Fruit fly (Drosophila melanogaster) whole organism, embryonic: Measurements from ENCODE around the gene Fign.

Experiments
- Antp ChIP-seq: fragments of 200-800 bp; sonication (Bioruptor generic); optimal IDR thresholded peaks from 3 replicates; lab custom pipeline; 2016; ENCODE audit warnings: missing biosample characterization, missing genetic modification characterization
- B-H2 ChIP-seq: fragments of 200-800 bp; sonication (Bioruptor generic); optimal IDR thresholded peaks from 2 replicates; lab custom pipeline; 2018; ENCODE audit warnings: missing biosample characterization, mild to moderate bottlenecking, missing genetic modification characterization
- Bdp1 ChIP-seq: fragments of 200-800 bp; sonication (Bioruptor generic); optimal IDR thresholded peaks from 3 replicates; lab custom pipeline; 2016; ENCODE audit warnings: missing biosample characterization, missing genetic modification characterization
- CG10321 ChIP-seq: fragments of 200-800 bp; sonication (Bioruptor generic); IDR thresholded peaks from 2 replicates; pipeline ENCODE4 v1.3.6; 2022; ENCODE audit warnings: missing biosample characterization, missing genetic modification characterization
- CG10565 ChIP-seq: fragments of 200-800 bp; sonication (Bioruptor generic); optimal IDR thresholded peaks from 3 replicates; lab custom pipeline; 2016; ENCODE audit warnings: missing biosample characterization, mild to moderate bottlenecking, missing genetic modification characterization
- CG11398 ChIP-seq: fragments of 200-800 bp; sonication (Bioruptor generic); optimal IDR thresholded peaks from 2 replicates; lab custom pipeline; 2016; ENCODE audit warnings: missing biosample characterization, missing genetic modification characterization
- CG12236 ChIP-seq: fragments of 200-800 bp; sonication (Bioruptor generic); optimal IDR thresholded peaks from 2 replicates; lab custom pipeline; 2016; ENCODE audit warnings: missing biosample characterization, missing genetic modification characterization
- CG13775 ChIP-seq: fragments of 200-800 bp; sonication (Bioruptor generic); optimal IDR thresholded peaks from 3 replicates; lab custom pipeline; 2017; ENCODE audit warnings: missing biosample characterization, mild to moderate bottlenecking, missing genetic modification characterization
- CG14667 ChIP-seq: fragments of 200-800 bp; sonication (Bioruptor generic); IDR thresholded peaks from 2 replicates; pipeline ENCODE4 v1.3.6; 2022; ENCODE audit warnings: missing biosample characterization, missing genetic modification characterization
- CG1603 ChIP-seq: fragments of 200-800 bp; sonication (Bioruptor generic); optimal IDR thresholded peaks from 2 replicates; lab custom pipeline; 2019; ENCODE audit warnings: missing biosample characterization, mild to moderate bottlenecking, missing genetic modification characterization, moderate library complexity
- CG17612 ChIP-seq: fragments of 200-800 bp; sonication (Bioruptor generic); IDR thresholded peaks from 2 replicates; pipeline ENCODE4 v1.3.6; 2022; ENCODE audit warnings: missing biosample characterization, missing genetic modification characterization
- CG17802 ChIP-seq: fragments of 200-800 bp; sonication (Bioruptor generic); optimal IDR thresholded peaks from 2 replicates; lab custom pipeline; 2018; ENCODE audit warnings: missing biosample characterization, mild to moderate bottlenecking, missing genetic modification characterization, moderate library complexity
- CG31441 ChIP-seq: fragments of 200-800 bp; sonication (Bioruptor generic); IDR thresholded peaks from 2 replicates; pipeline ENCODE4 v1.3.6; 2022; ENCODE audit warnings: missing biosample characterization, missing genetic modification characterization
- CG32767 ChIP-seq: fragments of 200-800 bp; sonication (Bioruptor generic); IDR thresholded peaks from 2 replicates; pipeline ENCODE4 v1.3.6; 2022; ENCODE audit warnings: missing biosample characterization, missing genetic modification characterization
- CG6854 ChIP-seq: fragments of 200-800 bp; sonication (Bioruptor generic); optimal IDR thresholded peaks from 3 replicates; lab custom pipeline; 2017; ENCODE audit warnings: missing biosample characterization, mild to moderate bottlenecking, missing genetic modification characterization
- CG7839 ChIP-seq: fragments of 200-800 bp; sonication (Bioruptor generic); optimal IDR thresholded peaks from 3 replicates; lab custom pipeline; 2018; ENCODE audit warnings: missing biosample characterization, mild to moderate bottlenecking, missing genetic modification characterization, moderate library complexity
- CG8359 ChIP-seq: fragments of 200-800 bp; sonication (Bioruptor generic); optimal IDR thresholded peaks from 2 replicates; lab custom pipeline; 2017; ENCODE audit warnings: missing biosample characterization, mild to moderate bottlenecking, missing genetic modification characterization, borderline replicate concordance
- CG8388 ChIP-seq: fragments of 200-800 bp; sonication (Bioruptor generic); optimal IDR thresholded peaks from 2 replicates; lab custom pipeline; 2019; ENCODE audit warnings: missing biosample characterization, mild to moderate bottlenecking, missing genetic modification characterization, moderate library complexity
- CHES-1-like ChIP-seq: fragments of 200-800 bp; sonication (Bioruptor generic); optimal IDR thresholded peaks from 2 replicates; lab custom pipeline; 2016; ENCODE audit warnings: missing biosample characterization, missing genetic modification characterization
- E2f2 ChIP-seq: fragments of 200-800 bp; sonication (Bioruptor generic); IDR thresholded peaks from 2 replicates; pipeline ENCODE4 v1.3.6; 2022; ENCODE audit warnings: missing biosample characterization, missing genetic modification characterization
- Ets97D ChIP-seq: fragments of 200-800 bp; sonication (Bioruptor generic); optimal IDR thresholded peaks from 3 replicates; lab custom pipeline; 2016; ENCODE audit warnings: missing biosample characterization, missing genetic modification characterization
- Hmr ChIP-seq: fragments of 200-800 bp; sonication (Bioruptor generic); optimal IDR thresholded peaks from 3 replicates; lab custom pipeline; 2017; ENCODE audit warnings: mild to moderate bottlenecking, missing biosample characterization, missing genetic modification reagents, missing genetic modification characterization
- Hsf ChIP-seq: fragments of 200-800 bp; sonication (Bioruptor generic); optimal IDR thresholded peaks from 3 replicates; lab custom pipeline; 2016; ENCODE audit warnings: missing biosample characterization, missing genetic modification characterization
- MTF-1 ChIP-seq: fragments of 200-800 bp; sonication (Bioruptor generic); optimal IDR thresholded peaks from 2 replicates; lab custom pipeline; 2018; ENCODE audit warnings: missing biosample characterization, mild to moderate bottlenecking, missing genetic modification characterization, borderline replicate concordance
- Med ChIP-seq: fragments of 200-800 bp; sonication (Bioruptor generic); peaks from one replicate; lab custom pipeline; 2016; ENCODE audit warnings: missing biosample characterization, missing genetic modification characterization, mild to moderate bottlenecking, inconsistent platforms, moderate library complexity
- Myb ChIP-seq: fragments of 200-800 bp; sonication (Bioruptor generic); optimal IDR thresholded peaks from 2 replicates; lab custom pipeline; 2016; ENCODE audit warnings: missing biosample characterization, missing genetic modification characterization
- NK7.1 ChIP-seq: fragments of 200-800 bp; sonication (Bioruptor generic); optimal IDR thresholded peaks from 3 replicates; lab custom pipeline; 2016; ENCODE audit warnings: missing biosample characterization, missing genetic modification characterization
- Six4 ChIP-seq: fragments of 200-800 bp; sonication (Bioruptor generic); optimal IDR thresholded peaks from 2 replicates; lab custom pipeline; 2016; ENCODE audit warnings: missing biosample characterization, missing genetic modification characterization
- Sry-β ChIP-seq: fragments of 200-800 bp; sonication (Bioruptor generic); optimal IDR thresholded peaks from 2 replicates; lab custom pipeline; 2018; ENCODE audit warnings: missing biosample characterization, mild to moderate bottlenecking, missing genetic modification characterization, moderate library complexity
- Xrp1 ChIP-seq: fragments of 200-800 bp; sonication (Bioruptor generic); IDR thresholded peaks from 2 replicates; pipeline ENCODE4 v1.3.6; 2022; ENCODE audit warnings: missing biosample characterization, missing genetic modification characterization
- ato ChIP-seq: fragments of 200-800 bp; sonication (Bioruptor generic); IDR thresholded peaks from 2 replicates; pipeline ENCODE4 v1.3.6; 2022; ENCODE audit warnings: missing biosample characterization, missing genetic modification characterization; ENCODE audit not compliant: partially characterized antibody
- crc ChIP-seq: fragments of 200-800 bp; sonication (Bioruptor generic); optimal IDR thresholded peaks from 2 replicates; lab custom pipeline; 2016; ENCODE audit warnings: missing biosample characterization, missing genetic modification characterization
- dati ChIP-seq: fragments of 200-800 bp; sonication (Bioruptor generic); IDR thresholded peaks from 2 replicates; pipeline ENCODE4 v1.3.6; 2022; ENCODE audit warnings: missing biosample characterization, missing genetic modification characterization
- emc ChIP-seq: fragments of 200-800 bp; sonication (Bioruptor generic); optimal IDR thresholded peaks from 2 replicates; lab custom pipeline; 2016; ENCODE audit warnings: missing biosample characterization, missing genetic modification characterization
- ems ChIP-seq: fragments of 200-800 bp; sonication (Bioruptor generic); optimal IDR thresholded peaks from 3 replicates; lab custom pipeline; 2016; ENCODE audit warnings: missing biosample characterization, missing genetic modification characterization
- eve ChIP-seq, 2 experiments: fragments of >200 bp; optimal IDR thresholded peaks; 2 replicates each; lab custom pipeline; 2017; ENCODE audit warnings: missing biosample characterization in 2 of 2, missing genetic modification characterization in 2 of 2
- eyg ChIP-seq: fragments of 200-800 bp; sonication (Bioruptor generic); optimal IDR thresholded peaks from 3 replicates; lab custom pipeline; 2016; ENCODE audit warnings: missing biosample characterization, missing genetic modification characterization
- grn ChIP-seq: fragments of 200-800 bp; sonication (Bioruptor generic); optimal IDR thresholded peaks from 3 replicates; lab custom pipeline; 2017; ENCODE audit warnings: missing biosample characterization, missing genetic modification characterization
- gt ChIP-seq: fragments of 200-800 bp; sonication (Bioruptor generic); IDR thresholded peaks from 2 replicates; pipeline ENCODE4 v1.3.6; 2022; ENCODE audit warnings: missing biosample characterization, missing genetic modification characterization
- kah ChIP-seq: fragments of 200-800 bp; sonication (Bioruptor generic); optimal IDR thresholded peaks from 2 replicates; lab custom pipeline; 2018; ENCODE audit warnings: missing biosample characterization, mild to moderate bottlenecking, missing genetic modification characterization
- lab ChIP-seq: fragments of 200-800 bp; sonication (Bioruptor generic); optimal IDR thresholded peaks from 3 replicates; lab custom pipeline; 2017; ENCODE audit warnings: missing biosample characterization, missing genetic modification characterization, mild to moderate bottlenecking, moderate library complexity, missing genetic modification reagents
- nerfin-1 ChIP-seq: fragments of 200-800 bp; sonication (Bioruptor generic); optimal IDR thresholded peaks from 3 replicates; lab custom pipeline; 2019; ENCODE audit warnings: missing biosample characterization, mild to moderate bottlenecking, missing genetic modification characterization, moderate library complexity
- onecut ChIP-seq: fragments of 200-800 bp; sonication (Bioruptor generic); IDR thresholded peaks from 2 replicates; pipeline ENCODE4 v1.3.6; 2022; ENCODE audit warnings: missing biosample characterization, missing genetic modification characterization
- pita ChIP-seq: fragments of 200-800 bp; sonication (Bioruptor generic); optimal IDR thresholded peaks from 2 replicates; lab custom pipeline; 2017; ENCODE audit warnings: missing biosample characterization, mild to moderate bottlenecking, missing genetic modification characterization
- pum ChIP-seq: fragments of 200-800 bp; sonication (Bioruptor generic); optimal IDR thresholded peaks from 2 replicates; lab custom pipeline; 2016; ENCODE audit warnings: missing biosample characterization, missing genetic modification characterization
- salm ChIP-seq: fragments of 200-800 bp; sonication (Bioruptor generic); optimal IDR thresholded peaks from 2 replicates; lab custom pipeline; 2018; ENCODE audit warnings: missing biosample characterization, mild to moderate bottlenecking, missing genetic modification characterization
- slbo ChIP-seq: fragments of 200-800 bp; sonication (Bioruptor generic); IDR thresholded peaks from 2 replicates; pipeline ENCODE4 v1.3.6; 2022; ENCODE audit warnings: missing biosample characterization, missing genetic modification characterization
- tup ChIP-seq: fragments of 200-800 bp; sonication (Bioruptor generic); optimal IDR thresholded peaks from 2 replicates; lab custom pipeline; 2016; ENCODE audit warnings: missing biosample characterization, mild to moderate bottlenecking, missing genetic modification characterization, moderate library complexity
- twi ChIP-seq: fragments of 200-800 bp; optimal IDR thresholded peaks from 2 replicates; lab custom pipeline; 2019; ENCODE audit warnings: missing biosample characterization, mild to moderate bottlenecking, missing genetic modification characterization, moderate library complexity
- tx ChIP-seq: fragments of 200-800 bp; sonication (Bioruptor generic); optimal IDR thresholded peaks from 2 replicates; lab custom pipeline; 2016; ENCODE audit warnings: missing biosample characterization, missing genetic modification characterization

Gene Fign

DNA sequence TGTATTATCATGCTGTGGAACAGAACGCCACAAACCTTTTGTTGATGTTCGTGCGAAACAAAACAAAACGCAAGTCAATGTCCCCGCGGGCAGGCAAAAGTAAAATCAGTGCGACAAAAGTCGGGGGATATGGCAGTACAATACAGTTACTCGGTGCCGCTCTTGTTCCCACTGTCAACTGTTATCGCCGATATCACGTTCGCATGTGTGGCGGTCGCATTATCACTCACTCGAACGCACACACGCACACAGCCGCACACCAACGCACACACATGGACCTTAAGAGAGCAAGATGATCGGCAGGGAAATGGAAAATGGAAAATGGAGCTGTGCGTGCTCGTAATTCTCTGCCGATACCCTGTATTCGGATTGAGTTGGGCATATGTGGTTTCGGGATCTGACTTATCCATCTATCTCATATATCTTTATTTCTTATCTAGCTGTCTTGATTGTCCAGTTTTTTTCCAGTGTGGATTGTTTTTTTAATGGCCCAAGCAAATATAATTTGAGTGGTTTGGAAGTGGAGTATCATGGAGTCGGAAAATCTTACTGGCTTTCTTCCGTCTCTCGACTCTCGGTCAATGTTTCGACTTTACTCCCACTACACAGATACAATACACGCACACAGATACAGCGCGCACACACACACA is 19.0 kb upstream of the Fign start (continued):
- TF ChIP-seq crc (GFP tag; lab: Kevin White, UChicago) (peak; percentile 82), kah (GFP tag; lab: Kevin White, UChicago) (peak; percentile 16), CG10565 (GFP tag; lab: Kevin White, UChicago) (peak; percentile 23), Med (GFP tag; lab: Kevin White, UChicago) (peak; percentile 95), lab (GFP tag; lab: Kevin White, UChicago) (peak; percentile 67), Sry-β (peak; percentile 24), Antp (GFP tag; lab: Kevin White, UChicago) (peak; percentile 88), CG12236 (GFP tag; lab: Kevin White, UChicago) (peak; percentile 75), CG31441 (GFP tag; lab: Robert Waterston, UW) (peak; percentile 84), onecut (GFP tag; lab: Robert Waterston, UW) (peak; percentile 71), CG7839 (tag; lab: Kevin White, UChicago) (peak; percentile 83), tx (GFP tag; lab: Kevin White, UChicago) (peak; percentile 74), Bdp1 (GFP tag; lab: Kevin White, UChicago) (peak; percentile 70), CG11398 (GFP tag; lab: Kevin White, UChicago) (peak; percentile 79), CG13775 (GFP tag; lab: Kevin White, UChicago) (peak; percentile 25), pum (GFP tag; lab: Kevin White, UChicago) (peak; percentile 88), E2f2 (GFP tag; lab: Robert Waterston, UW) (peak; percentile 19; the same call in 1 of the 2 replicates), CG1603 (peak; percentile 93), CG17802 (peak; percentile 78), Myb (GFP tag; lab: Kevin White, UChicago) (peak; percentile 53), Hmr (GFP tag; lab: Kevin White, UChicago) (peak; percentile 41), CG8359 (GFP tag; lab: Kevin White, UChicago) (peak; percentile 72), Ets97D (GFP tag; lab: Kevin White, UChicago) (peak; percentile 28), eve (GFP tag; optimal IDR thresholded peaks at IDR 0.05; lab: Kevin White, UChicago) (peak in 1 of 2 experiments; percentile 90), eyg (GFP tag; lab: Kevin White, UChicago) (peak; percentile 18), grn (no peak), emc (GFP tag; lab: Kevin White, UChicago) (no peak), salm (no peak), pita (no peak), B-H2 (GFP tag; lab: Kevin White, UChicago) (no peak), nerfin-1 (tag; lab: Kevin White, UChicago) (no peak), slbo (no peak), MTF-1 (peak; percentile 23), CG10321 (no peak), CG8388 (GFP tag; lab: Kevin White, UChicago) (peak; percentile 88), CG32767 (GFP tag; lab: Robert Waterston, UW) (peak; percentile 63; the same call in 1 of the 2 replicates), NK7.1 (GFP tag; lab: Kevin White, UChicago) (peak; percentile 35), dati (GFP tag; lab: Robert Waterston, UW) (peak; percentile 59; the same call in 1 of the 2 replicates), CG6854 (GFP tag; lab: Kevin White, UChicago) (no peak), Xrp1 (GFP tag; lab: Robert Waterston, UW) (peak; percentile 92; the same call in 1 of the 2 replicates), Six4 (GFP tag; lab: Kevin White, UChicago) (peak; percentile 89), gt (GFP tag; lab: Robert Waterston, UW) (peak; percentile 67), ato (no peak), CG14667 (GFP tag; lab: Robert Waterston, UW) (peak; percentile 72), Hsf (GFP tag; lab: Kevin White, UChicago) (peak; percentile 80), tup (GFP tag; lab: Kevin White, UChicago) (peak; percentile 58), twi (tag; lab: Kevin White, UChicago) (peak; percentile 53), CG17612 (GFP tag; lab: Robert Waterston, UW) (no peak), CHES-1-like (GFP tag; lab: Kevin White, UChicago) (peak; percentile 45), ems (GFP tag; lab: Kevin White, UChicago) (peak; percentile 81)
